Worm (Caenorhabditis elegans) whole organism, late embryonic: ENCODE data around the gene ZC317.7.

Source experiments
- F13H6.1 ChIP-seq: sonication (generic microtip); optimal IDR thresholded peaks from 2 replicates; lab custom pipeline; 2016; ENCODE audit warnings: missing genetic modification characterization, missing compliant biosample characterization
- K02D7.2 ChIP-seq: sonication (generic microtip); optimal IDR thresholded peaks from 2 replicates; lab custom pipeline; 2017; ENCODE audit warnings: mild to moderate bottlenecking, missing genetic modification characterization, missing compliant biosample characterization
- Y22D7AL.16 ChIP-seq: sonication (generic microtip); optimal IDR thresholded peaks from 2 replicates; lab custom pipeline; 2016; ENCODE audit warnings: missing genetic modification characterization, missing compliant biosample characterization
- ahr-1 ChIP-seq: sonication (generic microtip); optimal IDR thresholded peaks from 2 replicates; lab custom pipeline; 2016; ENCODE audit warnings: missing genetic modification characterization, missing compliant biosample characterization
- ceh-14 ChIP-seq: sonication (generic microtip); optimal IDR thresholded peaks from 2 replicates; lab custom pipeline; 2016; ENCODE audit warnings: missing genotype, missing genetic modification characterization, missing compliant biosample characterization
- ceh-19 ChIP-seq: fragments of 200-800 bp; sonication (Bioruptor generic); optimal IDR thresholded peaks from 2 replicates; lab custom pipeline; 2018; ENCODE audit warnings: mild to moderate bottlenecking, missing genetic modification characterization, missing compliant biosample characterization
- ceh-2 ChIP-seq: sonication (generic microtip); optimal IDR thresholded peaks from 2 replicates; lab custom pipeline; 2016; ENCODE audit warnings: missing genotype, missing genetic modification characterization, missing compliant biosample characterization
- ceh-31 ChIP-seq: sonication (generic microtip); optimal IDR thresholded peaks from 2 replicates; lab custom pipeline; 2016; ENCODE audit warnings: missing genetic modification characterization, missing compliant biosample characterization
- ceh-48 ChIP-seq: sonication (generic microtip); optimal IDR thresholded peaks from 2 replicates; lab custom pipeline; 2016; ENCODE audit warnings: missing genetic modification characterization, inconsistent platforms, missing compliant biosample characterization
- che-1 ChIP-seq: sonication (generic microtip); optimal IDR thresholded peaks from 2 replicates; lab custom pipeline; 2016; ENCODE audit warnings: mild to moderate bottlenecking, missing genetic modification characterization, missing compliant biosample characterization
- fax-1 ChIP-seq: sonication (generic microtip); optimal IDR thresholded peaks from 2 replicates; lab custom pipeline; 2016; ENCODE audit warnings: missing genotype, missing genetic modification characterization, missing compliant biosample characterization
- fkh-10 ChIP-seq: fragments of 150-350 bp; optimal IDR thresholded peaks from 2 replicates; lab custom pipeline; 2014; ENCODE audit warnings: missing biosample characterization, missing genetic modification reagents, missing genetic modification characterization
- fkh-6 ChIP-seq: sonication (generic microtip); optimal IDR thresholded peaks from 2 replicates; lab custom pipeline; 2016; ENCODE audit warnings: missing genetic modification characterization, missing compliant biosample characterization
- gmeb-2 ChIP-seq: sonication (generic microtip); optimal IDR thresholded peaks from 2 replicates; lab custom pipeline; 2016; ENCODE audit warnings: missing genetic modification characterization, inconsistent platforms, missing compliant biosample characterization
- hlh-15 ChIP-seq: sonication (generic microtip); optimal IDR thresholded peaks from 2 replicates; lab custom pipeline; 2016; ENCODE audit warnings: missing genetic modification characterization, missing compliant biosample characterization
- nfya-1 ChIP-seq: sonication (generic microtip); optimal IDR thresholded peaks from 2 replicates; lab custom pipeline; 2017; ENCODE audit warnings: missing genetic modification characterization, mild to moderate bottlenecking, missing compliant biosample characterization, antibody characterized with exemption, moderate library complexity
- nhr-11 ChIP-seq: fragments of 150-350 bp; optimal IDR thresholded peaks from 2 replicates; lab custom pipeline; 2014; ENCODE audit warnings: missing biosample characterization, missing genetic modification characterization
- nhr-232 ChIP-seq: sonication (generic microtip); optimal IDR thresholded peaks from 2 replicates; lab custom pipeline; 2016; ENCODE audit warnings: missing genetic modification characterization, missing compliant biosample characterization
- npax-4 ChIP-seq: sonication (generic microtip); optimal IDR thresholded peaks from 2 replicates; lab custom pipeline; 2016; ENCODE audit warnings: missing genetic modification characterization, missing compliant biosample characterization
- pha-4 ChIP-seq: fragments of 150-350 bp; optimal IDR thresholded peaks from 2 replicates; lab custom pipeline; 2018; ENCODE audit warnings: missing biosample characterization, missing genetic modification reagents, missing genetic modification characterization
- pros-1 ChIP-seq: fragments of 150-350 bp; optimal IDR thresholded peaks from 2 replicates; lab custom pipeline; 2014; ENCODE audit warnings: missing biosample characterization, missing genetic modification reagents, missing genetic modification characterization
- sdc-2 ChIP-seq: sonication (generic microtip); optimal IDR thresholded peaks from 2 replicates; lab custom pipeline; 2016; ENCODE audit warnings: missing genotype, missing genetic modification characterization, missing compliant biosample characterization
- unc-3 ChIP-seq, 2 experiments: fragments of 200-800 bp in 1 of 2; sonication (Bioruptor generic) in 1 of 2; sonication (generic microtip) in 1 of 2; conservative IDR thresholded peaks in 1 of 2; optimal IDR thresholded peaks in 1 of 2; 2 replicates each; pipeline versions ENCODE4 v1.3.6 to Lab custom; 2016 to 2022; ENCODE audit warnings: missing compliant biosample characterization in 2 of 2, missing genetic modification characterization in 2 of 2, missing genetic modification reagents in 1 of 2

Gene ZC317.7

DNA sequence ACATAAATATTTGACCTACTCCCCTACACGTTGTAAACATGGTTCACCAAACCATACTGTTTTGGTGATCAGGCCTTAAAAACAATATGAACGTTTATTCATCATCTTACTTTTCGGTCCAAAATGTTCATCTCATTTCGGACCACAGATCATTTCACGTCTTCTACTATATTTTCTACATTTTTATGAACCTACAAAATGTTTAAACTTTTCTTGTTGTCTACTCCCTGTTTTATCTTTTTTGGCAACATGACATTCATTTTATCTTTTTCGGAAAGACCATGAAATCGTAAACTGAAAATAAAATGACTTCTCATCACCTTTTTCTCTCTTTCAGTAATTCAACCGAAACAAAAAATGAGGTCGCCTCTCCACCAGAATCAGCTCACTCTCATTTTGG lies 43.0 kb downstream of the ZC317.7 start, which contains the start of gene rhr-1:
Gene rhr-1 (plus strand): TSS at position 301 of the 400 bp plus-strand sequence.
- TF ChIP-seq K02D7.2 (tag; lab: Kevin White, UChicago), result no peak
- no peak for TF ChIP-seq fkh-6
- TF ChIP-seq, all 69 proteins: peak for 0

DNA sequence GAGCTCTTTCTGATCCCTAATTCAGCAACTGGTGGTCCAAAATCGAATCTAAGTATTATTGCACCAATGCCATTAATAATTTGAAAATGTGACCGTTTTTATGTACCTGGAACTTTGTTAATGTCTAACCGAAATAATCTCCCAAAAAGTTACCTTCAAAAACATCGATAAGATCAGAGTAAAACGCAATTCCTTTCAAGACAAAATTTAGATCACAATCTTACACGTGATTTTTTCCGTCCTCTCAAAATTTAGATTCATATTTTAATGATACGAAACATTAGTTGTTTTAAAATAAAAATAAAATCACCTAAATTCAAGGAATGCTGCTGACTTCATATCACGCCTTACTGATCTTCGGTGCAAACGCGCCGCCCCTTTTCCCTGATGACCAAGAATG lies 44.5 kb downstream of the ZC317.7 start:
- no peak for TF ChIP-seq ceh-19
- TF ChIP-seq nhr-11, result no peak
- TF ChIP-seq pha-4, result no peak
- no peak for TF ChIP-seq nfya-1
- TF ChIP-seq fax-1 (tag; lab: Kevin White, UChicago), result no peak
- TF ChIP-seq ceh-14 (tag; lab: Kevin White, UChicago), result no peak
- no peak for TF ChIP-seq unc-3 (GFP tag; conservative IDR thresholded peaks at IDR 0.05; lab: Robert Waterston, UW)
- no peak for TF ChIP-seq unc-3 (tag; optimal IDR thresholded peaks at IDR 0.05; lab: Kevin White, UChicago)
- TF ChIP-seq ceh-48, result no peak
- no peak for TF ChIP-seq ahr-1
- no peak for TF ChIP-seq fkh-10
- no peak for TF ChIP-seq pros-1 (tag; lab: Kevin White, UChicago)

DNA sequence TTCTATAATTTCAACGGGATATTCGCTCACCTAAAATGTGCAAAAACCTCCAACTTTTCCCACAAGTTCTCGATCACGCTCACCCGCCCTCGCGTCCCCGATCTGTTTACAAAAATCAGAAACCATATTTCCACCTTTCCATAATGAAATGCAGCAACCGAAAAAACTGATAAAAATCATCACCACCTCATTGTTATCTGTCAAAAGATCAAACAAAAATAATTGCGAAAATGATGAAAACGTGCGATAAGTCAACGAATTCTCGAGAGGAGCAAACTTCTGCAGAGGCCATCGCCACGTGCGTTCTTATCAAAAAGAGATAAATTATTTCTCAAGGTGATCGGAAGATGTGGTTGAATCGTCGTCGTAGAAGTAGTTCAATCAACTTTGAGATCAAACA lies 45.8 kb downstream of the ZC317.7 start:
- no peak for TF ChIP-seq npax-4 (tag; lab: Kevin White, UChicago)

DNA sequence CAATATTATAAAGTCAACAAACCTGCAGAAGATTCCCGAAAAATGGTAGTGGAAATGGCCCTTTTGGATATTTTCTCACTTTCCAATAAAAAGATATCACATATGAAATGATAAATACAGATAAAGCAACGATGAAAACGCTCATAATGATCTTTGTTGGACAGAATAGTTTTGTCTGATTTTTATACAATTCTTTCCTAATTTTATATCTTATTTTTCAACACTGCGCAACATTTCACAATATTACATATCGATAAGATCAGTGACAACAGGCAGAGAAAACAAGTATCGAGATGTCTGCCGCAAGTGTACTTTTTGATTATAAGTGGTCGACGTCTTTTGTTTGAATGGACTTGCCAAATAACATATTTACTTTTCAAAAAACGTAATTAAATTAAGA lies 47.7 kb downstream of the ZC317.7 start, which contains the start of gene cyp-14A5:
Gene cyp-14A5 (minus strand): TSS at position 163 of the 400 bp plus-strand sequence.
- TF ChIP-seq hlh-15 (no peak), gmeb-2 (tag; lab: Kevin White, UChicago) (no peak), ceh-2 (tag; lab: Kevin White, UChicago) (no peak), npax-4 (tag; lab: Kevin White, UChicago) (no peak), nhr-232 (tag; lab: Kevin White, UChicago) (no peak), F13H6.1 (tag; lab: Kevin White, UChicago) (no peak), Y22D7AL.16 (tag; lab: Kevin White, UChicago) (no peak), sdc-2 (tag; lab: Kevin White, UChicago) (no peak)

DNA sequence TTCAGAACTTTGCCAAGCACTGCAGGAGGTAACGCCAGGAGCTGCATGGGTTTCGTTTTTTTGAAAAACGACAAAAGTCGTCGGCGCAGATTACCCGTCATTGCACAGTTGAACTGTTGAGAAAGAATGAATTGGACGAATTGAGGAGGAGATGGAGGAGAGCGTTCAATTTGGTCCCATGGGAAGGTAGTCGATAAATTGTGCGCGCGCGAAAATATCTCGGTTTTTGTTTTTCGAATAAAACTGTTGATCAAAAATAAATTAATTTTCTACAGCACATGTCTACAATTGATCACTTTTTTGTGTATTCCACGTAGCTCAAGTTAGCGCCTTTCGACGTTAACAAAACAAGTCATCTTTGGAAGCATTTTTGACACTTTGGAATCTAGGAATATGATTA lies 50.9 kb downstream of the ZC317.7 start, which contains the start of gene F08F3.6:
Gene F08F3.6 (minus strand): TSS at position 153 of the 400 bp plus-strand sequence.
- TF ChIP-seq nfya-1, result no peak
- no peak for TF ChIP-seq ahr-1
- no peak for TF ChIP-seq che-1 (tag; lab: Kevin White, UChicago)
- TF ChIP-seq ceh-31 (tag; lab: Kevin White, UChicago), result no peak
- TF ChIP-seq nhr-232 (tag; lab: Kevin White, UChicago), result no peak
- TF ChIP-seq, all 69 proteins: peak for 0
